Worm (Caenorhabditis elegans): ENCODE measurements around the gene B0252.5.

DNA sequence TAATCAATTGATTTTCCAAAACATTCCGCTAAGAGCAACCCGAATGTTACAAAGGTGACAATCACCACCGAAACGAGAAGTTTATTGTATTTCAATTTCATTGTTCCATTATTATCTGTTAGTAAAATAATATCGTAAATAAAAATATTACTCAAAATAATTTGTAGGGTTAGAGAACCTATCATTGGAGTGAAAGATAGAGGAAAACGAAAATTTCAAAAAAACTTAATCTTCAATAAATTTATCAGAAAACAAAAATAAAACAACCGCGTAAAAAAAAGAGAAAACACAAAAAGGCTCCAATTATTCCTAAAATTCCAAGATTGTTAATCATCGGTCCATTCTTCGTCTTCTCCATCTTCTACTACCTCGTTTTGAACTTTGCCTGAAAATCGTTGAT, 46.9 kb upstream of the B0252.5 start, which contains the start of gene tra-2:
- TF ChIP-seq lin-35 (GFP tag; optimal IDR thresholded peaks at IDR 0.05) = no peak
- TF ChIP-seq skn-1 (tag; optimal IDR thresholded peaks at IDR 0.05) = no peak
- no peak for TF ChIP-seq ceh-63 (GFP tag; optimal IDR thresholded peaks at IDR 0.05)
- TF ChIP-seq irx-1 (tag; optimal IDR thresholded peaks at IDR 0.05) = no peak
- TF ChIP-seq nhr-28 (tag; optimal IDR thresholded peaks at IDR 0.05) = no peak
- TF ChIP-seq jun-1 (tag; optimal IDR thresholded peaks at IDR 0.05) = no peak
- no peak for TF ChIP-seq ces-1 (GFP tag; optimal IDR thresholded peaks at IDR 0.05)
- TF ChIP-seq nhr-85 (tag) = no peak
- no peak for TF ChIP-seq pqm-1 (tag; optimal IDR thresholded peaks at IDR 0.05)
- TF ChIP-seq zag-1 (tag; optimal IDR thresholded peaks at IDR 0.05) = no peak

Measured in whole organism, L1 larva.